Worm (Caenorhabditis elegans) whole organism, L3 larva: Measurements from ENCODE around the gene kvs-3.

Source experiments
- ZK546.5 ChIP-seq: sonication (generic microtip); optimal IDR thresholded peaks from 2 replicates; lab custom pipeline; 2017; ENCODE audit warnings: missing biosample characterization, missing genetic modification characterization
- ama-1 ChIP-seq: fragments of 150-350 bp; optimal IDR thresholded peaks from 2 replicates; lab custom pipeline; 2018
- ceh-28 ChIP-seq: fragments of 150-350 bp; optimal IDR thresholded peaks from 2 replicates; lab custom pipeline; 2014; ENCODE audit warnings: missing biosample characterization, missing genetic modification reagents, missing genetic modification characterization
- ceh-82 ChIP-seq: fragments of 150-350 bp; optimal IDR thresholded peaks from 2 replicates; lab custom pipeline; 2014; ENCODE audit warnings: missing biosample characterization, missing genetic modification characterization
- daf-12 ChIP-seq: fragments of 150-350 bp; optimal IDR thresholded peaks from 2 replicates; lab custom pipeline; 2014; ENCODE audit warnings: missing biosample characterization, missing genetic modification reagents, missing genetic modification characterization
- egl-27 ChIP-seq: sonication (generic microtip); optimal IDR thresholded peaks from 4 replicates; lab custom pipeline; 2017; ENCODE audit warnings: missing biosample characterization, missing genetic modification reagents, missing genetic modification characterization
- elt-1 ChIP-seq: fragments of 150-350 bp; optimal IDR thresholded peaks from 2 replicates; lab custom pipeline; 2014; ENCODE audit warnings: missing biosample characterization, missing genetic modification characterization
- elt-2 ChIP-seq: sonication (generic microtip); optimal IDR thresholded peaks from 2 replicates; lab custom pipeline; 2016; ENCODE audit warnings: missing genetic modification reagents, mild to moderate bottlenecking, missing genetic modification characterization, missing compliant biosample characterization
- fkh-10 ChIP-seq: sonication (generic microtip); optimal IDR thresholded peaks from 2 replicates; lab custom pipeline; 2017; ENCODE audit warnings: missing biosample characterization, missing genetic modification reagents, missing genetic modification characterization
- jun-1 ChIP-seq: fragments of 150-350 bp; optimal IDR thresholded peaks from 2 replicates; lab custom pipeline; 2014; ENCODE audit warnings: missing biosample characterization, missing genetic modification reagents, missing genetic modification characterization
- lin-15B ChIP-seq: fragments of 150-350 bp; optimal IDR thresholded peaks from 2 replicates; lab custom pipeline; 2014; ENCODE audit warnings: missing biosample characterization, missing genetic modification characterization
- lin-39 ChIP-seq: fragments of 150-350 bp; optimal IDR thresholded peaks from 2 replicates; lab custom pipeline; 2018; ENCODE audit warnings: missing biosample characterization, missing genetic modification reagents, missing genetic modification characterization
- lsy-12 ChIP-seq: sonication (generic microtip); optimal IDR thresholded peaks from 2 replicates; lab custom pipeline; 2016; ENCODE audit warnings: mild to moderate bottlenecking, missing genetic modification characterization, missing compliant biosample characterization
- nfya-1 ChIP-seq: sonication (generic microtip); optimal IDR thresholded peaks from 2 replicates; lab custom pipeline; 2017; ENCODE audit warnings: missing genetic modification characterization, mild to moderate bottlenecking, missing compliant biosample characterization, antibody characterized with exemption, moderate library complexity; ENCODE audit not compliant: insufficient read depth
- nhr-11 ChIP-seq: fragments of 150-350 bp; optimal IDR thresholded peaks from 2 replicates; lab custom pipeline; 2014; ENCODE audit warnings: missing biosample characterization, missing genetic modification characterization
- nhr-12 ChIP-seq: fragments of 150-350 bp; optimal IDR thresholded peaks from 2 replicates; lab custom pipeline; 2014; ENCODE audit warnings: missing biosample characterization, missing genetic modification characterization
- nhr-23 ChIP-seq: fragments of 150-350 bp; optimal IDR thresholded peaks from 2 replicates; lab custom pipeline; 2014; ENCODE audit warnings: missing biosample characterization, missing genetic modification reagents, missing genetic modification characterization
- nhr-237 ChIP-seq: fragments of 150-350 bp; optimal IDR thresholded peaks from 2 replicates; lab custom pipeline; 2014; ENCODE audit warnings: missing biosample characterization, missing genetic modification characterization
- nhr-25 ChIP-seq: sonication (generic microtip); optimal IDR thresholded peaks from 2 replicates; lab custom pipeline; 2017; ENCODE audit warnings: missing biosample characterization, missing genetic modification characterization
- nhr-43 ChIP-seq: sonication (generic microtip); optimal IDR thresholded peaks from 2 replicates; lab custom pipeline; 2016; ENCODE audit warnings: mild to moderate bottlenecking, missing genetic modification characterization, missing compliant biosample characterization; ENCODE audit not compliant: poor library complexity, severe bottlenecking
- nhr-76 ChIP-seq: fragments of 150-350 bp; sonication (generic microtip); optimal IDR thresholded peaks from 5 replicates; lab custom pipeline; 2014; ENCODE audit warnings: missing biosample characterization, missing genetic modification characterization
- nhr-77 ChIP-seq: fragments of 150-350 bp; optimal IDR thresholded peaks from 2 replicates; lab custom pipeline; 2014; ENCODE audit warnings: missing biosample characterization, missing genetic modification characterization
- pha-4 ChIP-seq: fragments of 150-350 bp; optimal IDR thresholded peaks from 2 replicates; lab custom pipeline; 2014; ENCODE audit warnings: missing biosample characterization, missing genetic modification reagents, missing genetic modification characterization
- tbx-2 ChIP-seq: sonication (generic microtip); optimal IDR thresholded peaks from 2 replicates; lab custom pipeline; 2016; ENCODE audit warnings: mild to moderate bottlenecking, missing genetic modification characterization, missing compliant biosample characterization
- unc-62 ChIP-seq: fragments of 150-350 bp; sonication (generic microtip); optimal IDR thresholded peaks from 4 replicates; lab custom pipeline; 2014; ENCODE audit warnings: missing biosample characterization, missing genetic modification reagents, missing genetic modification characterization

Gene kvs-3

DNA sequence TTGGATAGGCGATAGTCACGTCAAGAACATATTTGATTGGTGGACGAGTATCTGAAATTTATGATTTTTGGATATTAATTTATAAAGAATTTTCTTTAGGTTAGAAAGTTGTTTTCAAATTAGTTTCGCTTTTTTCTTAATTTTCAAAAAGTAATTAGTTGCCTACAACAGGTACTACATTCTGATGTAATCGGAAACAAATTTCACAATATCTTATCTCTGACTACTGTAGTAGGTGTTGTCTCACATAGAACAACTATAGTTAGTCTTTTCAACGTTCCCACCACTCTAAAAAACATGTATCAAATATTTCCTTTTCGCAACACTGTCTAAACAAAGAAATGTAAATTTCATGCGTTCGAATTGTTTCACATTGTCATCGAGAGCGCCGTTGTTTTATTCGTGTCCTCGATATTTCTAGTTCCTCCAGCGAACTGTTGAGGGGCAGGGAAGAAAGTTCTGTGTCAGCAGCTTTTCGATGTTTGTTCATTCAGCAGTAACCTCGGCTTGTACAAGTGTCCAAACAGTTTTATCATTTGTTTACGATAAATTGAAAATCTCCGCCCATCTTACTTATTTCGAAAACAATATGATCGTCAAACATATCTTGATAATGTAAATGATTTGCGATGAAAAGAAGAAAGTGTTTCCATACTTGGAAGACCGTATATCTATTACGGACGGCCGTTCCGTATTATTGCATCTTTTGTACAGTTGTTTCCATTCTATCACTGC is 11.3 kb downstream of the kvs-3 start:
- TF ChIP-seq lin-15B (tag; lab: Kevin White, UChicago) (no peak), pha-4 (tag; lab: Kevin White, UChicago) (peak; percentile 20), elt-2 (tag; lab: Kevin White, UChicago) (peak; percentile 17)

DNA sequence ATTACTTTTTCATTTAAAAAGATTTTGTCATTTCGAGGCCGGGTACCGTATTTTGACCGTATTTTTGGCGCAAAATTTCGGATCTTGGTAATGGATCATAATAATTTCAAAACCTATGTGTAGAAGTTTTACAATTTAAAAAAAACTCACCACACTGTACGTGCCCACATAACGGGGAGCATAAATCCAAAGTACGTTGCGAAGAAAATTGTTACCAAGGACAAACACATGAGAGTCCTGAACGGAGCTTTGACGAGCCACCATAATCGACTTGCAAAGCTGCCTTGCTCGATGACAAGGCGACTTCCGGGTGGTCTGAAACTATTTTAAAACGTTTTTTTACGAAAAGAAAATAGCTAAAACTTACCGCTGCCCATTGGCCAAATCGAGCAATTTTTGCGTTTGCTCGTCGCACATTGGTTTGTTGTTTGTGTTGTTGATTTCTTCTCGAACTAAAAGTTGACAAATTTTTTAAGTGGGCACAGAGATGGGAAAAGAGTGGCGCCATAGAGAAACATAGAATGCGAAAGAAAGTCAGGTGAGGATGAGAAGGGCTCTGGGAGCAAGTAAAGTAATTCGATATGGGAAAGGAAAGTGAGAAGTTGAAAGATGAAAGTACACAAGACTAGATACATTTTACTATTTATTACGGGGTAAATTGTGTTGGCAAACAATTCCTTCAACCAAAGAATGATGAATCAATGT is 14.7 kb downstream of the kvs-3 start:
- TF ChIP-seq egl-27 (no peak), pha-4 (tag; lab: Kevin White, UChicago) (peak; percentile 70), nfya-1 (tag; lab: Kevin White, UChicago) (peak; percentile 3)

DNA sequence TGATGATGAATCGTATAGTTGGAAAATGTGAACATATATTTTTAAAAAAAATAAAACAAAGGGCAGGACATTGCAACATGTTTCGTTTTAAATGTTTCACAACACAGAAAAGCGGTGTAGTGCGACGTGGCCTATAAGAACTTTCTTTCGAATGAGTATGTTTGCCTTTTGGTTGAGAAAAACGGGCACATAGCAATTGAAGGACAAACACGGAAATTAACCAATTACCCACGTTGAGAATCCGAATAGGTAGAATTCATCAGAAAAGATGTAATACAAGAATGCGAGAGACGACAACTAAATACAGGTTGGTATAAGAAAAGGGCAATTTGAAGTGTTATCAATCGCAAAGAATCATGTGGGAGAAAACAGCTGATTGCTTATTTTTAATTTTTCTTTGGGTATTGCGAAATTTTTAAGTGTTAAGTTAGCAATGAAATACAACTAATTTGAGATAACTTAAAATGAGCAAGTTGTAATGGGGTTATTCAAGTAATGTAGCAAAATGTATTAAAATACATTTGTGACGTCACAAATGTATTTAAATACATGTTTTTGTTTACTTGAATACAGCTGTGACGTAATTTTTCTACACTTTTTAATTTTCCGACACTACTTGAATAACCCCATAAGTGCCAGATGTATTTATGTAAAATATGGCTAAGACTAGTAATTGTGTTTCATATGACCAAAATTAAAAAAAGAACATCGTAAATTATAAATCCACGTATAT is 15.4 kb downstream of the kvs-3 start, which contains the start of gene acl-14:
acl-14 (minus strand) TSS at position 316 of the 733 bp plus-strand sequence.
- TF ChIP-seq nhr-11 (tag; lab: Kevin White, UChicago) (no peak), elt-2 (tag; lab: Kevin White, UChicago) (peak; percentile 20), nhr-43 (peak; percentile 26)

DNA sequence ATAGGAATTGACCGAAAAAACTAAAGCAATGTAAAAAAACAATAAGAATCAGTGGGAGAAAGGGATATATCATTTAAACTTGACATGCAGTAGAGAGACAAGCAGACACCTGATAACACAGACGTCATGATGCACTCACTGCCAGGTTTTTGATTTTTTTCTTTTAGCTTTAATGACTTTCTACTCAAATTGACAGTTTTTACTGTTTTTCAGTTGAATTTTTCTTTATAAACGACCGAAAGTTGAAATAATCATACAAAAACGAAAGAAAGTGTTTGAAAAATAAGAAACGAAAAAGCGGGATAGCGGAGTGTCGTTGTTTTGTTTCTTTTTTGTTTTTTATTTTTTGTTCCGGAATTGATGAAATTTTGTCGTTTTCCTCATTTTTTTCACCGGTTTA is 16.1 kb downstream of the kvs-3 start, which contains the start of gene ucp-4:
ucp-4 (plus strand) TSS at position 83 of the 400 bp plus-strand sequence.
- TF ChIP-seq tbx-2 (tag; lab: Kevin White, UChicago), result no peak
- TF ChIP-seq nhr-76 (tag; lab: Kevin White, UChicago), result no peak
- peak; percentile 25 for TF ChIP-seq pha-4 (tag; lab: Kevin White, UChicago)

DNA sequence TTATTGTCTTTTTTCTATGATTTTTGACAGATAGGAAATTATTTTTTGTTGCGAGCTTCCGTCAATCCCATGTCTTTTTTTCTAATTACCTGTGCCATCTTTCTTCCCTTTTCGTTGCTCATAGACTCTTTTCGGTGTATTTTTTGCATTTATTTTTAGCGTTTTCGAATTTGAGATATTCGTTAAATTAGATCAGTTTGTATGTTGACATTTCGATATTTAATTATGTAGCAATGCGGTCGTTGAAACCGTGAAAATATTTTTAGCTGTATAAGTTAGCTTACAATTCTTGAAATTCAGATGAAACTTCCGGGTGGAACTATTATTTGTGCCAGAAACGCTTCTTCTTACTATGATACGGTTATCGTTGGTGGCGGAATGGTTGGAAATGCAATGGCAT is 18.4 kb downstream of the kvs-3 start, which contains the start of gene coq-6:
coq-6 (plus strand) TSS at position 301 of the 400 bp plus-strand sequence.
- no peak for TF ChIP-seq nfya-1 (tag; lab: Kevin White, UChicago)
- TF ChIP-seq nhr-237 (tag; lab: Kevin White, UChicago), result no peak
- TF ChIP-seq elt-1 (tag; lab: Kevin White, UChicago), result no peak
- no peak for TF ChIP-seq nhr-11 (tag; lab: Kevin White, UChicago)
- TF ChIP-seq ZK546.5, result no peak
- no peak for TF ChIP-seq ceh-82 (tag; lab: Kevin White, UChicago)
- TF ChIP-seq fkh-10 (GFP tag; lab: Kevin White, UChicago), result no peak
- no peak for TF ChIP-seq nhr-25 (tag; lab: Kevin White, UChicago)
- TF ChIP-seq nhr-77 (tag; lab: Kevin White, UChicago), result no peak
- TF ChIP-seq lin-39 (tag; lab: Kevin White, UChicago), result no peak
- no peak for TF ChIP-seq unc-62 (GFP tag; lab: Kevin White, UChicago)
- TF ChIP-seq nhr-76 (tag; lab: Kevin White, UChicago), result no peak
- no peak for TF ChIP-seq pha-4 (tag; lab: Kevin White, UChicago)
- TF ChIP-seq jun-1 (tag; lab: Kevin White, UChicago), result no peak
- TF ChIP-seq daf-12 (tag; lab: Kevin White, UChicago), result no peak
- TF ChIP-seq, all 47 proteins: peak for 0

DNA sequence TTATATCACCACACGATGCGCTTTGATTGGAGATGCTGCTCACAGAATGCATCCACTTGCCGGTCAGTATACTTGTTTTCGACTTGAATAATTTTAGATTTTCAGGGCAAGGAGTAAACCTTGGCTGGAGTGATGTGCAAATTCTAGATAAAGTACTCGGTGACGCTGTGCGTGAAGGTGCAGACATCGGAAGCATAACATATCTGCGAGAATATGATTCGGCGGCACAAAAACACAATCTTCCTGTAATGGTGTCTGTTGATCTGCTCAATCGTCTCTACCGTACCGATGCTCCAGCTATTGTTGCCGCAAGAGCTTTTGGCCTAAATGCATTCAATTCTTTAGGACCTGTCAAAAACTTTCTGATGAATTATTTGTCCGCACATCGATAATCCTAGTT is 20.3 kb downstream of the kvs-3 start:
- TF ChIP-seq elt-2 (tag; lab: Kevin White, UChicago), result peak; percentile 43
- TF ChIP-seq nhr-25 (tag; lab: Kevin White, UChicago), result peak; percentile 45
- peak; percentile 78 for TF ChIP-seq lsy-12 (tag; lab: Kevin White, UChicago)
- TF ChIP-seq nhr-43, result peak; percentile 75
- no peak for TF ChIP-seq ceh-28
- peak; percentile 99 for TF ChIP-seq ama-1 (lab: Kevin White, UChicago)
- TF ChIP-seq nhr-12 (tag; lab: Kevin White, UChicago), result no peak
- no peak for TF ChIP-seq nhr-237 (tag; lab: Kevin White, UChicago)
- peak; percentile 49 for TF ChIP-seq nhr-23 (tag; lab: Kevin White, UChicago)
